Fruit fly (Drosophila melanogaster) whole organism, embryonic: ENCODE measurements around the gene CG11698.

ENCODE experiments used
- ATbp ChIP-seq: fragments of 200-800 bp; sonication (Bioruptor generic); optimal IDR thresholded peaks from 2 replicates; lab custom pipeline; 2017; ENCODE audit warnings: missing biosample characterization, mild to moderate bottlenecking, missing genetic modification characterization, missing genetic modification reagents
- Aef1 ChIP-seq: fragments of 200-800 bp; sonication (Bioruptor generic); IDR thresholded peaks from 3 replicates; pipeline ENCODE4 v1.3.6; 2022; ENCODE audit warnings: missing biosample characterization, missing genetic modification characterization
- Awh ChIP-seq: fragments of 200-800 bp; sonication (Bioruptor generic); IDR thresholded peaks from 2 replicates; pipeline ENCODE4, ENCODE4 v1.3.6; 2022; ENCODE audit warnings: missing biosample characterization, missing genetic modification characterization
- Bgb ChIP-seq: fragments of 200-800 bp; sonication (Bioruptor generic); IDR thresholded peaks from 2 replicates; pipeline ENCODE4 v1.3.6; 2022; ENCODE audit warnings: missing biosample characterization, missing genetic modification characterization; ENCODE audit not compliant: partially characterized antibody
- CG10267 ChIP-seq: fragments of 200-800 bp; sonication (Bioruptor generic); optimal IDR thresholded peaks from 2 replicates; lab custom pipeline; 2018; ENCODE audit warnings: missing biosample characterization, mild to moderate bottlenecking, missing genetic modification characterization, moderate library complexity
- CG12659 ChIP-seq: fragments of 200-800 bp; sonication (Bioruptor generic); optimal IDR thresholded peaks from 3 replicates; lab custom pipeline; 2017; ENCODE audit warnings: mild to moderate bottlenecking, missing biosample characterization, missing genetic modification reagents, missing genetic modification characterization
- CG13287 ChIP-seq: fragments of 200-800 bp; sonication (Bioruptor generic); IDR thresholded peaks from 2 replicates; pipeline ENCODE4 v1.3.6; 2022; ENCODE audit warnings: missing biosample characterization, missing genetic modification characterization; ENCODE audit not compliant: partially characterized antibody
- CG15601 ChIP-seq: fragments of 200-800 bp; sonication (Bioruptor generic); optimal IDR thresholded peaks from 3 replicates; lab custom pipeline; 2019; ENCODE audit warnings: missing biosample characterization, mild to moderate bottlenecking, missing genetic modification characterization, moderate library complexity
- CG1603 ChIP-seq: fragments of 200-800 bp; sonication (Bioruptor generic); optimal IDR thresholded peaks from 2 replicates; lab custom pipeline; 2019; ENCODE audit warnings: missing biosample characterization, mild to moderate bottlenecking, missing genetic modification characterization, moderate library complexity
- CG16813 ChIP-seq: fragments of 200-800 bp; sonication (Bioruptor generic); IDR thresholded peaks from 3 replicates; pipeline ENCODE4 v1.3.6; 2022; ENCODE audit warnings: missing biosample characterization, missing genetic modification characterization; ENCODE audit not compliant: partially characterized antibody
- CG2116 ChIP-seq: fragments of 200-800 bp; sonication (Bioruptor generic); optimal IDR thresholded peaks from 3 replicates; lab custom pipeline; 2018; ENCODE audit warnings: missing biosample characterization, mild to moderate bottlenecking, missing genetic modification characterization
- CG32767 ChIP-seq: fragments of 200-800 bp; sonication (Bioruptor generic); IDR thresholded peaks from 2 replicates; pipeline ENCODE4 v1.3.6; 2022; ENCODE audit warnings: missing biosample characterization, missing genetic modification characterization
- CG33557 ChIP-seq: fragments of 200-800 bp; sonication (Bioruptor generic); optimal IDR thresholded peaks from 2 replicates; lab custom pipeline; 2019; ENCODE audit warnings: missing biosample characterization, mild to moderate bottlenecking, missing genetic modification characterization, moderate library complexity
- CG34422 ChIP-seq: fragments of 200-800 bp; sonication (Bioruptor generic); IDR thresholded peaks from 3 replicates; pipeline ENCODE4 v1.3.6; 2022; ENCODE audit warnings: missing biosample characterization, missing genetic modification characterization
- CG4707 ChIP-seq: fragments of 200-800 bp; sonication (Bioruptor generic); optimal IDR thresholded peaks from 2 replicates; lab custom pipeline; 2018; ENCODE audit warnings: missing biosample characterization, mild to moderate bottlenecking, missing genetic modification characterization, moderate library complexity
- CG4730 ChIP-seq: fragments of 200-800 bp; sonication (Bioruptor generic); IDR thresholded peaks from 2 replicates; pipeline ENCODE4 v1.3.6; 2022; ENCODE audit warnings: missing biosample characterization, missing genetic modification characterization
- CG8944 ChIP-seq: fragments of 200-800 bp; sonication (Bioruptor generic); optimal IDR thresholded peaks from 3 replicates; lab custom pipeline; 2016; ENCODE audit warnings: missing biosample characterization, missing genetic modification characterization
- CG9817 ChIP-seq: fragments of 200-800 bp; sonication (Bioruptor generic); optimal IDR thresholded peaks from 2 replicates; lab custom pipeline; 2018; ENCODE audit warnings: missing biosample characterization, mild to moderate bottlenecking, missing genetic modification characterization, moderate library complexity
- CG9932 ChIP-seq: fragments of 200-800 bp; sonication (Bioruptor generic); IDR thresholded peaks from 2 replicates; pipeline ENCODE4 v1.3.6; 2022; ENCODE audit warnings: missing biosample characterization, missing genetic modification characterization
- CTCF ChIP-seq: fragments of 200-800 bp; sonication (Bioruptor generic); optimal IDR thresholded peaks from 2 replicates; lab custom pipeline; 2017; ENCODE audit warnings: missing biosample characterization, mild to moderate bottlenecking, missing genetic modification characterization, moderate library complexity
- D ChIP-seq, 2 experiments: fragments of 200-800 bp in 1 of 2; fragments of >200 bp in 1 of 2; sonication (Bioruptor generic) in 1 of 2; optimal IDR thresholded peaks; 2 replicates in 1 of 2; 3 replicates in 1 of 2; lab custom pipeline; 2017; ENCODE audit warnings: mild to moderate bottlenecking in 1 of 2, missing biosample characterization in 1 of 2, missing genetic modification characterization in 1 of 2, missing genetic modification reagents in 1 of 2
- D19B ChIP-seq: fragments of 200-800 bp; sonication (Bioruptor generic); optimal IDR thresholded peaks from 2 replicates; lab custom pipeline; 2017; ENCODE audit warnings: missing biosample characterization, mild to moderate bottlenecking, missing genetic modification characterization
- Dek ChIP-seq: fragments of 200-800 bp; sonication (Bioruptor generic); optimal IDR thresholded peaks from 3 replicates; lab custom pipeline; 2019; ENCODE audit warnings: missing biosample characterization, mild to moderate bottlenecking, missing genetic modification characterization, moderate library complexity
- Doc3 ChIP-seq: fragments of 200-800 bp; sonication (Bioruptor generic); IDR thresholded peaks from 3 replicates; pipeline ENCODE4 v1.3.6; 2022; ENCODE audit warnings: missing biosample characterization, missing genetic modification characterization; ENCODE audit not compliant: partially characterized antibody
- Elba2 ChIP-seq: fragments of 200-800 bp; sonication (Bioruptor generic); optimal IDR thresholded peaks from 3 replicates; lab custom pipeline; 2016; ENCODE audit warnings: missing biosample characterization, missing genetic modification characterization
- Fer2 ChIP-seq: fragments of 200-800 bp; sonication (Bioruptor generic); optimal IDR thresholded peaks from 2 replicates; lab custom pipeline; 2018; ENCODE audit warnings: missing biosample characterization, mild to moderate bottlenecking, missing genetic modification characterization, moderate library complexity
- Hr51 ChIP-seq, 2 experiments: fragments of 200-800 bp; sonication (Bioruptor generic); optimal IDR thresholded peaks; 2 replicates in 1 of 2; 3 replicates in 1 of 2; lab custom pipeline; 2016 to 2018; ENCODE audit warnings: missing biosample characterization in 2 of 2, missing genetic modification characterization in 2 of 2, mild to moderate bottlenecking in 1 of 2, moderate library complexity in 1 of 2
- NFAT ChIP-seq: fragments of 200-800 bp; sonication (Bioruptor generic); IDR thresholded peaks from 2 replicates; pipeline ENCODE4 v1.3.6; 2022; ENCODE audit warnings: missing biosample characterization, missing genetic modification characterization
- Scr ChIP-seq: fragments of 200-800 bp; sonication (Bioruptor generic); IDR thresholded peaks from 2 replicates; pipeline ENCODE4 v1.3.6; 2022; ENCODE audit warnings: missing biosample characterization, missing genetic modification characterization; ENCODE audit not compliant: partially characterized antibody
- Sry-β ChIP-seq: fragments of 200-800 bp; sonication (Bioruptor generic); optimal IDR thresholded peaks from 2 replicates; lab custom pipeline; 2018; ENCODE audit warnings: missing biosample characterization, mild to moderate bottlenecking, missing genetic modification characterization, moderate library complexity
- amos ChIP-seq: fragments of 200-800 bp; sonication (Bioruptor generic); IDR thresholded peaks from 2 replicates; pipeline ENCODE4 v1.3.6; 2022; ENCODE audit warnings: missing biosample characterization, missing genetic modification characterization; ENCODE audit not compliant: partially characterized antibody
- bowl ChIP-seq: fragments of 200-800 bp; sonication (Bioruptor generic); IDR thresholded peaks from 2 replicates; pipeline ENCODE4 v1.3.6; 2022; ENCODE audit warnings: missing biosample characterization, missing genetic modification characterization
- crol ChIP-seq: fragments of 200-800 bp; sonication (Bioruptor generic); IDR thresholded peaks from 2 replicates; pipeline ENCODE4 v1.3.6; 2022; ENCODE audit warnings: missing biosample characterization, missing genetic modification characterization
- cwo ChIP-seq: fragments of 200-800 bp; sonication (Bioruptor generic); optimal IDR thresholded peaks from 3 replicates; lab custom pipeline; 2017; ENCODE audit warnings: missing biosample characterization, missing genetic modification characterization, mild to moderate bottlenecking, moderate library complexity, missing genetic modification reagents
- disco-r ChIP-seq: fragments of 200-800 bp; sonication (Bioruptor generic); optimal IDR thresholded peaks from 2 replicates; lab custom pipeline; 2016; ENCODE audit warnings: missing biosample characterization, missing genetic modification characterization
- dysf ChIP-seq: fragments of 200-800 bp; sonication (Bioruptor generic); IDR thresholded peaks from 3 replicates; pipeline ENCODE4 v1.3.6; 2022; ENCODE audit warnings: missing biosample characterization, missing genetic modification characterization
- fd3F ChIP-seq: fragments of 200-800 bp; sonication (Bioruptor generic); optimal IDR thresholded peaks from 2 replicates; lab custom pipeline; 2018; ENCODE audit warnings: missing biosample characterization, mild to moderate bottlenecking, missing genetic modification characterization, moderate library complexity
- ftz-f1 ChIP-seq: fragments of 200-800 bp; sonication (Bioruptor generic); optimal IDR thresholded peaks from 2 replicates; lab custom pipeline; 2016; ENCODE audit warnings: missing biosample characterization, missing genetic modification characterization
- gro ChIP-seq: fragments of 200-800 bp; sonication (Bioruptor generic); optimal IDR thresholded peaks from 2 replicates; lab custom pipeline; 2016; ENCODE audit warnings: missing biosample characterization, missing genetic modification characterization
- hkb ChIP-seq, 2 experiments: fragments of 200-800 bp in 1 of 2; fragments of >200 bp in 1 of 2; sonication (Bioruptor generic) in 1 of 2; IDR thresholded peaks in 1 of 2; optimal IDR thresholded peaks in 1 of 2; 2 replicates each; pipeline versions ENCODE4 v1.3.6 to Lab custom; 2017 to 2022; ENCODE audit warnings: missing biosample characterization in 1 of 2, missing genetic modification characterization in 1 of 2
- lov ChIP-seq, 2 experiments: fragments of 200-800 bp in 1 of 2; fragments of >200 bp in 1 of 2; sonication (Bioruptor generic) in 1 of 2; IDR thresholded peaks in 1 of 2; optimal IDR thresholded peaks in 1 of 2; 2 replicates in 1 of 2; 3 replicates in 1 of 2; pipeline versions ENCODE4 v1.3.6 to Lab custom; 2017 to 2022; ENCODE audit warnings: missing biosample characterization in 1 of 2, missing genetic modification characterization in 1 of 2
- mam ChIP-seq: fragments of 200-800 bp; sonication (Bioruptor generic); optimal IDR thresholded peaks from 3 replicates; lab custom pipeline; 2016; ENCODE audit warnings: missing biosample characterization, missing genetic modification characterization
- onecut ChIP-seq: fragments of 200-800 bp; sonication (Bioruptor generic); IDR thresholded peaks from 2 replicates; pipeline ENCODE4 v1.3.6; 2022; ENCODE audit warnings: missing biosample characterization, missing genetic modification characterization
- sd ChIP-seq: fragments of 200-800 bp; sonication (Bioruptor generic); optimal IDR thresholded peaks from 3 replicates; lab custom pipeline; 2018; ENCODE audit warnings: missing biosample characterization, mild to moderate bottlenecking, missing genetic modification characterization, moderate library complexity
- sim ChIP-seq: fragments of 200-800 bp; sonication (Bioruptor generic); IDR thresholded peaks from 2 replicates; pipeline ENCODE4 v1.3.6; 2022; ENCODE audit warnings: missing biosample characterization, missing genetic modification characterization
- trh ChIP-seq: fragments of 200-800 bp; sonication (Bioruptor generic); optimal IDR thresholded peaks from 2 replicates; lab custom pipeline; 2016; ENCODE audit warnings: missing biosample characterization, missing genetic modification characterization

Gene CG11698

dm6 chr3R:8305110-8305509 is 6.9 kb upstream of the CG11698 start, which contains the start of gene Sgt1 (continued):
- TF ChIP-seq disco-r (GFP tag; lab: Kevin White, UChicago), result no peak
- TF ChIP-seq dysf (GFP tag; lab: Robert Waterston, UW), result no peak
- TF ChIP-seq CG4707, result no peak
- peak; percentile 47 for TF ChIP-seq sd
- TF ChIP-seq trh (GFP tag; lab: Kevin White, UChicago), result no peak
- TF ChIP-seq Elba2 (GFP tag; lab: Kevin White, UChicago), result no peak
- peak; percentile 66; the same call in 1 of the 2 replicates for TF ChIP-seq NFAT (GFP tag; lab: Robert Waterston, UW)
- TF ChIP-seq Hr51 (GFP tag; optimal IDR thresholded peaks at IDR 0.05; lab: Kevin White, UChicago), result peak in 1 of 2 experiments; percentile 17
- TF ChIP-seq CG8944, result peak; percentile 33
- TF ChIP-seq sim, result no peak
- TF ChIP-seq Doc3 (GFP tag; lab: Robert Waterston, UW), result peak; percentile 68; the same call in 2 of the 3 replicates
- TF ChIP-seq CG10267 (tag; lab: Kevin White, UChicago), result peak; percentile 98
- TF ChIP-seq Aef1, result 0 out of 3 replicates have a peak, but pooled peaks have one; percentile 25
- TF ChIP-seq CG9817, result peak; percentile 38
- TF ChIP-seq CG2116 (GFP tag; lab: Kevin White, UChicago), result peak; percentile 84
- peak; percentile 78 for TF ChIP-seq CG9932 (GFP tag; lab: Robert Waterston, UW)
- TF ChIP-seq mam (GFP tag; lab: Kevin White, UChicago), result peak; percentile 73
- peak; percentile 84 for TF ChIP-seq CG1603 (tag; lab: Kevin White, UChicago)
- no peak for TF ChIP-seq D19B (GFP tag; lab: Kevin White, UChicago)
- no peak for TF ChIP-seq fd3F (GFP tag; lab: Kevin White, UChicago)
- no peak for TF ChIP-seq lov (optimal IDR thresholded peaks at IDR 0.05; lab: Kevin White, UChicago)
- no peak for TF ChIP-seq lov (GFP tag; IDR thresholded peaks at IDR 0.05; lab: Robert Waterston, UW)
- TF ChIP-seq CG34422 (GFP tag; lab: Robert Waterston, UW), result no peak

- TF ChIP-seq D (optimal IDR thresholded peaks at IDR 0.05; lab: Kevin White, UChicago) (peak; percentile 37), D (GFP tag; optimal IDR thresholded peaks at IDR 0.05; lab: Kevin White, UChicago) (no peak), CG32767 (peak; percentile 9; the same call in 1 of the 2 replicates), CG15601 (tag; lab: Kevin White, UChicago) (peak; percentile 5), Dek (tag; lab: Kevin White, UChicago) (no peak), onecut (0 out of 2 replicates have a peak, but pooled peaks have one; percentile 5), Fer2 (tag; lab: Kevin White, UChicago) (no peak), Bgb (GFP tag; lab: Robert Waterston, UW) (peak; percentile 70), CG16813 (GFP tag; lab: Robert Waterston, UW) (peak; percentile 35; the same call in 1 of the 3 replicates), Sry-β (peak; percentile 73), hkb (optimal IDR thresholded peaks at IDR 0.05; lab: Kevin White, UChicago) (peak; percentile 22), hkb (GFP tag; IDR thresholded peaks at IDR 0.05; lab: Robert Waterston, UW) (no peak), ATbp (GFP tag; lab: Kevin White, UChicago) (peak; percentile 51), CG4730 (GFP tag; lab: Robert Waterston, UW) (no peak), ftz-f1 (no peak), Scr (GFP tag; lab: Robert Waterston, UW) (peak; percentile 19), Awh (GFP tag; lab: Robert Waterston, UW) (0 out of 2 replicates have a peak, but pooled peaks have one; percentile 13), CG33557 (GFP tag; lab: Kevin White, UChicago) (peak; percentile 8), bowl (no peak), amos (GFP tag; lab: Robert Waterston, UW) (peak; percentile 68), gro (GFP tag; lab: Kevin White, UChicago) (no peak), CTCF (GFP tag; lab: Kevin White, UChicago) (peak; percentile 73), crol (peak; percentile 91), CG12659 (no peak), cwo (GFP tag; lab: Kevin White, UChicago) (peak; percentile 55), CG13287 (GFP tag; lab: Robert Waterston, UW) (peak; percentile 23; the same call in 1 of the 2 replicates)
Measured at dm6 chr3R:8306188-8306926, 5.6 kb upstream of the CG11698 start.
